Worm (Caenorhabditis elegans): Measurements from ENCODE around the gene F36F12.1.

DNA sequence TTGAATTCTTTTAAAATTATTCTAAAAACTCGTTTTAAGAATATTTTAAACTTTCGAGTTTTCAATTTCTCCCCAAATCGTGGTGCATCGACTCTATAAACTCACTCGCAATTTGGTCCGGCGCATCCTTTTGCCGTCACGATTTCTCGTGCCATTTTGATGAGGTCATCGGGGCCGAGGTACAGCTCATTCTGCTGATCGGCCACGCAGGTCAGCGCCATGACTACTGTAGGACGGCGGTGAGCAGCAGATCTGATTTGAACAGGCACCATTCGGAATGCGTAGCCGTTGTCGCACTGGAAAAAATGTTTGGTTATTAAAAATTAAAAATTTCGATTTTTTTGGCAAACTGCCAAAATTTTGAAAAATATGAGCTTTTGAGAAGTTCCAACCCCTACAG, 29.7 kb upstream of the F36F12.1 start:
- TF ChIP-seq lin-11 (tag; optimal IDR thresholded peaks at IDR 0.05) (no peak), snpc-4 (tag; optimal IDR thresholded peaks at IDR 0.05) (no peak), unc-55 (GFP tag; optimal IDR thresholded peaks at IDR 0.05) (no peak), ama-1 (optimal IDR thresholded peaks at IDR 0.05) (no peak), unc-62 (GFP tag; optimal IDR thresholded peaks at IDR 0.05) (no peak), zag-1 (tag; optimal IDR thresholded peaks at IDR 0.05) (no peak), mdl-1 (tag; optimal IDR thresholded peaks at IDR 0.05) (no peak), aly-2 (tag; optimal IDR thresholded peaks at IDR 0.05) (no peak), skn-1 (tag; optimal IDR thresholded peaks at IDR 0.05) (no peak), ceh-82 (tag; optimal IDR thresholded peaks at IDR 0.05) (no peak), ZK546.5 (tag; optimal IDR thresholded peaks at IDR 0.05) (no peak)
